Worm (Caenorhabditis elegans) whole organism, young adult: ENCODE data around the gene zyg-9.

Experiments used
- B0019.2 ChIP-seq: fragments of 200-800 bp; sonication (Bioruptor generic); conservative IDR thresholded peaks from 2 replicates; pipeline ENCODE4 v1.3.6; 2022; ENCODE audit warnings: missing genetic modification reagents, missing genetic modification characterization, missing compliant biosample characterization
- C06A6.2 ChIP-seq: fragments of 200-800 bp; sonication (Bioruptor generic); conservative IDR thresholded peaks from 2 replicates; pipeline ENCODE4 v1.3.6; 2022; ENCODE audit warnings: missing genetic modification characterization, missing compliant biosample characterization
- D2030.7 ChIP-seq: fragments of 200-800 bp; sonication (Bioruptor generic); IDR thresholded peaks from 2 replicates; pipeline ENCODE4 v1.3.6; 2022; ENCODE audit warnings: missing genetic modification reagents, missing genetic modification characterization, missing compliant biosample characterization
- F37B4.10 ChIP-seq: fragments of 200-800 bp; sonication (Bioruptor generic); IDR thresholded peaks from 2 replicates; pipeline ENCODE4 v1.3.6; 2022; ENCODE audit warnings: missing genetic modification characterization, missing compliant biosample characterization
- F49E8.2 ChIP-seq: sonication (generic microtip); optimal IDR thresholded peaks from 3 replicates; lab custom pipeline; 2017; ENCODE audit warnings: missing genetic modification characterization, mild to moderate bottlenecking, missing compliant biosample characterization, antibody characterized with exemption, moderate library complexity; ENCODE audit not compliant: insufficient read depth
- F57A8.1 ChIP-seq: fragments of 200-800 bp; sonication (Bioruptor generic); optimal IDR thresholded peaks from 2 replicates; lab custom pipeline; 2018; ENCODE audit warnings: mild to moderate bottlenecking, missing genetic modification characterization, moderate library complexity, missing compliant biosample characterization
- F57C9.4 ChIP-seq: sonication (generic microtip); optimal IDR thresholded peaks from 2 replicates; lab custom pipeline; 2017; ENCODE audit warnings: mild to moderate bottlenecking, missing genetic modification characterization, missing compliant biosample characterization
- K11D2.4 ChIP-seq: fragments of 200-800 bp; sonication (Bioruptor generic); IDR thresholded peaks from 2 replicates; pipeline ENCODE4 v1.3.6; 2022; ENCODE audit warnings: missing genetic modification reagents, missing genetic modification characterization, missing compliant biosample characterization
- Y53G8AR.9 ChIP-seq: fragments of 200-800 bp; sonication (Bioruptor generic); conservative IDR thresholded peaks from 2 replicates; pipeline ENCODE4 v1.3.6; 2022; ENCODE audit warnings: missing genetic modification reagents, missing genetic modification characterization, missing compliant biosample characterization
- Y67H2A.10 ChIP-seq: fragments of 200-800 bp; sonication (Bioruptor generic); conservative IDR thresholded peaks from 2 replicates; pipeline ENCODE4 v1.3.6; 2022; ENCODE audit warnings: missing genetic modification reagents, missing genetic modification characterization, missing compliant biosample characterization
- ama-1 ChIP-seq, 3 experiments: fragments of 150-350 bp in 1 of 3; sonication (generic microtip) in 2 of 3; optimal IDR thresholded peaks; 2 replicates each; lab custom pipeline; 2014 to 2018; ENCODE audit warnings: missing biosample characterization in 2 of 3, missing genetic modification characterization in 2 of 3, missing genetic modification reagents in 2 of 3
- aptf-2 ChIP-seq: fragments of 200-800 bp; sonication (Bioruptor generic); conservative IDR thresholded peaks from 2 replicates; pipeline ENCODE4 v1.3.6; 2022; ENCODE audit warnings: missing genetic modification reagents, missing genetic modification characterization, missing compliant biosample characterization
- aptf-3 ChIP-seq: fragments of 200-800 bp; sonication (Bioruptor generic); IDR thresholded peaks from 2 replicates; pipeline ENCODE4 v1.3.6; 2022; ENCODE audit warnings: missing genetic modification characterization, missing compliant biosample characterization
- attf-5 ChIP-seq: fragments of 200-800 bp; sonication (Bioruptor generic); optimal IDR thresholded peaks from 2 replicates; lab custom pipeline; 2018; ENCODE audit warnings: mild to moderate bottlenecking, missing genetic modification characterization, missing compliant biosample characterization
- attf-6 ChIP-seq: fragments of 200-800 bp; sonication (Bioruptor generic); IDR thresholded peaks from 2 replicates; pipeline ENCODE4 v1.3.6; 2022; ENCODE audit warnings: missing genetic modification reagents, missing genetic modification characterization, missing compliant biosample characterization
- ccch-3 ChIP-seq: fragments of 200-800 bp; sonication (Bioruptor generic); optimal IDR thresholded peaks from 2 replicates; lab custom pipeline; 2018; ENCODE audit warnings: mild to moderate bottlenecking, missing genetic modification characterization, missing compliant biosample characterization
- cebp-1 ChIP-seq, 2 experiments: fragments of 200-800 bp in 1 of 2; sonication (Bioruptor generic) in 1 of 2; sonication (generic microtip) in 1 of 2; IDR thresholded peaks in 1 of 2; optimal IDR thresholded peaks in 1 of 2; 2 replicates each; pipeline versions ENCODE4 v1.3.6 to Lab custom; 2017 to 2022; ENCODE audit warnings: missing compliant biosample characterization in 2 of 2, missing genetic modification characterization in 2 of 2, mild to moderate bottlenecking in 1 of 2, missing genetic modification reagents in 1 of 2, moderate library complexity in 1 of 2
- ceh-27 ChIP-seq: fragments of 200-800 bp; sonication (Bioruptor generic); optimal IDR thresholded peaks from 2 replicates; lab custom pipeline; 2018; ENCODE audit warnings: mild to moderate bottlenecking, missing genetic modification characterization, moderate library complexity, missing compliant biosample characterization
- ceh-40 ChIP-seq: fragments of 200-800 bp; sonication (Bioruptor generic); IDR thresholded peaks from 2 replicates; pipeline ENCODE4 v1.3.6; 2022; ENCODE audit warnings: missing genetic modification characterization, missing compliant biosample characterization
- dox-1 ChIP-seq: fragments of 200-800 bp; sonication (Bioruptor generic); IDR thresholded peaks from 2 replicates; pipeline ENCODE4 v1.3.6; 2022; ENCODE audit warnings: missing genetic modification reagents, missing genetic modification characterization, missing compliant biosample characterization
- dpl-1 ChIP-seq: fragments of 150-350 bp; optimal IDR thresholded peaks from 2 replicates; lab custom pipeline; 2014; ENCODE audit warnings: missing biosample characterization, missing genetic modification reagents, missing genetic modification characterization
- hlh-26 ChIP-seq: fragments of 200-800 bp; sonication (Bioruptor generic); conservative IDR thresholded peaks from 2 replicates; pipeline ENCODE4 v1.3.6; 2022; ENCODE audit warnings: missing genetic modification reagents, missing genetic modification characterization, missing compliant biosample characterization
- hmg-1.2 ChIP-seq: fragments of 200-800 bp; sonication (Bioruptor generic); IDR thresholded peaks from 2 replicates; pipeline ENCODE4 v1.3.6; 2022; ENCODE audit warnings: missing genetic modification reagents, missing genetic modification characterization, missing compliant biosample characterization
- lin-26 ChIP-seq: fragments of 200-800 bp; sonication (Bioruptor generic); IDR thresholded peaks from 2 replicates; pipeline ENCODE4 v1.3.6; 2022; ENCODE audit warnings: missing genetic modification reagents, missing genetic modification characterization, missing compliant biosample characterization
- lin-35 ChIP-seq, 3 experiments: fragments of 150-350 bp in 2 of 3; sonication (generic microtip) in 1 of 3; optimal IDR thresholded peaks; 2 replicates each; lab custom pipeline; 2014 to 2018; ENCODE audit warnings: missing biosample characterization in 3 of 3, missing genetic modification characterization in 3 of 3, missing genetic modification reagents in 3 of 3
- lin-54 ChIP-seq: fragments of 200-800 bp; sonication (Bioruptor generic); optimal IDR thresholded peaks from 2 replicates; lab custom pipeline; 2018; ENCODE audit warnings: mild to moderate bottlenecking, missing genetic modification characterization, missing compliant biosample characterization
- lir-1 ChIP-seq: fragments of 200-800 bp; sonication (Bioruptor generic); conservative IDR thresholded peaks from 2 replicates; pipeline ENCODE4 v1.3.6; 2022; ENCODE audit warnings: missing genetic modification reagents, missing genetic modification characterization, missing compliant biosample characterization
- lsl-1 ChIP-seq: fragments of 200-800 bp; sonication (Bioruptor generic); optimal IDR thresholded peaks from 2 replicates; lab custom pipeline; 2018; ENCODE audit warnings: mild to moderate bottlenecking, missing genetic modification characterization, moderate library complexity, missing compliant biosample characterization
- mxl-1 ChIP-seq: sonication (generic microtip); optimal IDR thresholded peaks from 2 replicates; lab custom pipeline; 2016; ENCODE audit warnings: missing genetic modification characterization, missing compliant biosample characterization
- nfyb-1 ChIP-seq: fragments of 200-800 bp; sonication (Bioruptor generic); IDR thresholded peaks from 2 replicates; pipeline ENCODE4 v1.3.6; 2022; ENCODE audit warnings: missing genetic modification reagents, missing genetic modification characterization, missing compliant biosample characterization
- nhr-27 ChIP-seq: fragments of 200-800 bp; sonication (Bioruptor generic); optimal IDR thresholded peaks from 2 replicates; lab custom pipeline; 2018; ENCODE audit warnings: mild to moderate bottlenecking, missing genetic modification characterization, moderate library complexity, missing compliant biosample characterization
- nhr-80 ChIP-seq: sonication (generic microtip); optimal IDR thresholded peaks from 2 replicates; lab custom pipeline; 2016; ENCODE audit warnings: missing genetic modification characterization, missing compliant biosample characterization
- pbrm-1 ChIP-seq: fragments of 200-800 bp; sonication (Bioruptor generic); IDR thresholded peaks from 2 replicates; pipeline ENCODE4 v1.3.6; 2022; ENCODE audit warnings: missing genetic modification reagents, missing genetic modification characterization, missing compliant biosample characterization
- pha-4 ChIP-seq: fragments of 150-350 bp; sonication (generic microtip); optimal IDR thresholded peaks from 2 replicates; lab custom pipeline; 2014; ENCODE audit warnings: missing biosample characterization, missing genetic modification reagents, missing genetic modification characterization
- sdz-38 ChIP-seq: sonication (generic microtip); optimal IDR thresholded peaks from 2 replicates; lab custom pipeline; 2016; ENCODE audit warnings: missing genotype, missing genetic modification characterization, missing compliant biosample characterization
- tbx-9 ChIP-seq: sonication (generic microtip); optimal IDR thresholded peaks from 2 replicates; lab custom pipeline; 2016; ENCODE audit warnings: borderline replicate concordance, missing genetic modification characterization, inconsistent platforms, missing compliant biosample characterization
- tlf-1 ChIP-seq: fragments of 200-800 bp; sonication (Bioruptor generic); optimal IDR thresholded peaks from 2 replicates; lab custom pipeline; 2018; ENCODE audit warnings: mild to moderate bottlenecking, missing genetic modification characterization, missing compliant biosample characterization
- zfh-2 ChIP-seq: fragments of 200-800 bp; sonication (Bioruptor generic); conservative IDR thresholded peaks from 2 replicates; pipeline ENCODE4 v1.3.6; 2022; ENCODE audit warnings: missing genetic modification reagents, missing genetic modification characterization, missing compliant biosample characterization
- ztf-25 ChIP-seq: fragments of 200-800 bp; sonication (Bioruptor generic); IDR thresholded peaks from 2 replicates; pipeline ENCODE4 v1.3.6; 2022; ENCODE audit warnings: missing genetic modification reagents, missing genetic modification characterization, missing compliant biosample characterization

zyg-9 gene

ce11 chrII:8457438-8457837, at the start of gene zyg-9:
Gene zyg-9, plus strand, starts transcription at chrII:8457818.
- TF ChIP-seq D2030.7 (GFP tag; lab: Robert Waterston, UW) (no peak), cebp-1 (GFP tag; IDR thresholded peaks at IDR 0.05; lab: Robert Waterston, UW) (peak; percentile 96), cebp-1 (tag; optimal IDR thresholded peaks at IDR 0.05; lab: Kevin White, UChicago) (peak; percentile 99), lin-35 (GFP tag; optimal IDR thresholded peaks at IDR 0.05; lab: Kevin White, UChicago) (peak in 1 of 3 experiments; percentile 53), Y67H2A.10 (GFP tag; lab: Robert Waterston, UW) (peak; percentile 8; the same call in 1 of the 2 replicates), lin-54 (GFP tag; lab: Kevin White, UChicago) (peak; percentile 26), attf-5 (GFP tag; lab: Kevin White, UChicago) (peak; percentile 76), nfyb-1 (GFP tag; lab: Robert Waterston, UW) (peak; percentile 14; the same call in 1 of the 2 replicates), aptf-3 (GFP tag; lab: Robert Waterston, UW) (no peak), lin-26 (GFP tag; lab: Robert Waterston, UW) (peak; percentile 27; the same call in 1 of the 2 replicates), ceh-40 (GFP tag; lab: Robert Waterston, UW) (no peak), zfh-2 (peak; percentile 69; the same call in 1 of the 2 replicates), mxl-1 (no peak), pbrm-1 (GFP tag; lab: Robert Waterston, UW) (0 out of 2 replicates have a peak, but pooled peaks have one; percentile 22), hlh-26 (GFP tag; lab: Robert Waterston, UW) (no peak)

DNA sequence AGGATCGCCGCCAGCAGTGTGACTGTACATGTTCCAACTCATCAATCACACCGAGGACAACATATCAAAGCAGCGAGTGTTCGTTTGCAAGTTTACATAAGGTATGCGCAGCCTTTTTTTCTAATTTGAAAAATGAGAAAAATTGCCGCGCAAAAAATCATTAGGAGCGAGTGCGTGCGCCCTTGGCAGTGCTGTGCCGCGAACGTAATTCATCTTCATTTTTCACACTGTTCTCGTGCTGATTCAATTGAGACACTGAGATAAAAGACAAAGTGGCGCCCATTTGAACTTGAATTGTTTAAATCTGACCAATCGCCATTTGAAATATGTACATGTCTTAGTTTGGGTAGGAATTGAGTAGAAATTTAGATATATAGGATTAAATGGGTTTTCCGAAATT, 48.1 kb upstream of the zyg-9 start:
- no peak for TF ChIP-seq lir-1 (GFP tag; lab: Robert Waterston, UW)
- TF ChIP-seq F57C9.4 (tag; lab: Kevin White, UChicago): no peak
- TF ChIP-seq ama-1 (optimal IDR thresholded peaks at IDR 0.05; lab: Kevin White, UChicago): no peak
- no peak for TF ChIP-seq ama-1 (GFP tag; optimal IDR thresholded peaks at IDR 0.05; lab: Kevin White, UChicago)
- no peak for TF ChIP-seq sdz-38 (tag; lab: Kevin White, UChicago)
- TF ChIP-seq aptf-3 (GFP tag; lab: Robert Waterston, UW): no peak
- TF ChIP-seq lsl-1 (GFP tag; lab: Kevin White, UChicago): no peak
- no peak for TF ChIP-seq tlf-1 (GFP tag; lab: Kevin White, UChicago)
- no peak for TF ChIP-seq F37B4.10 (GFP tag; lab: Robert Waterston, UW)
- TF ChIP-seq K11D2.4 (GFP tag; lab: Robert Waterston, UW): no peak
- no peak for TF ChIP-seq F49E8.2
- TF ChIP-seq Y53G8AR.9 (GFP tag; lab: Robert Waterston, UW): no peak
- no peak for TF ChIP-seq F57A8.1 (GFP tag; lab: Kevin White, UChicago)
- TF ChIP-seq, all 124 proteins: peak for 0

DNA sequence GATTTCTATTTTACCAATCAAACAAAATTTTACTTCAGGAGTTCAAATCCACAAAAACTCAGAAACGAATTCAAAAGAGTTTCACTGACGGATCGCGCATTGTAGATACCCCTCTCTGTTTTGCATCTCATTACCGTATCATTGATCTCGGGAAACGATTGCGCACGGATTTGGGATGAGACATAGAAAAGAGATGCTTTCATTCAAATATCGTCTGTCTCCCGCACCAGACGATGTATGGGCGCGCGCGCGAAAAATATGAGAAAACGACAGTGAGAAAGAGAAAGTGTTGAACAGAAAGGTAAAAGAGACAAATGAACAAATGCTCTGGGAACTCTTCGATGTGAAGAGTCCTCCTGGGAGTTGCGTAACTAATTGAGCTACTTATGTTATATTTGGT, 46.6 kb upstream of the zyg-9 start:
- TF ChIP-seq aptf-3 (GFP tag; lab: Robert Waterston, UW): no peak
- no peak for TF ChIP-seq hmg-1.2
- TF ChIP-seq dpl-1 (GFP tag; lab: Kevin White, UChicago): no peak
- no peak for TF ChIP-seq tbx-9 (tag; lab: Kevin White, UChicago)
- no peak for TF ChIP-seq ccch-3 (GFP tag; lab: Kevin White, UChicago)
- no peak for TF ChIP-seq ceh-27 (GFP tag; lab: Kevin White, UChicago)
- no peak for TF ChIP-seq dox-1 (GFP tag; lab: Robert Waterston, UW)
- no peak for TF ChIP-seq B0019.2
- TF ChIP-seq nhr-80 (tag; lab: Kevin White, UChicago): no peak
- TF ChIP-seq aptf-2: no peak
- no peak for TF ChIP-seq nhr-27 (tag; lab: Kevin White, UChicago)
- no peak for TF ChIP-seq pha-4 (tag; lab: Kevin White, UChicago)
- TF ChIP-seq ztf-25 (GFP tag; lab: Robert Waterston, UW): no peak
- TF ChIP-seq lin-54 (GFP tag; lab: Kevin White, UChicago): no peak
- no peak for TF ChIP-seq C06A6.2 (GFP tag; lab: Robert Waterston, UW)
- TF ChIP-seq attf-6 (GFP tag; lab: Robert Waterston, UW): no peak
